Worm (Caenorhabditis elegans) whole organism, L4/young adult: ENCODE results near the gene sek-6.

Source experiments
- W03F9.2 ChIP-seq: fragments of 150-350 bp; optimal IDR thresholded peaks from 2 replicates; lab custom pipeline; 2014; ENCODE audit warnings: missing biosample characterization, missing genetic modification characterization
- dao-5 ChIP-seq: sonication (generic microtip); optimal IDR thresholded peaks from 2 replicates; lab custom pipeline; 2016; ENCODE audit warnings: missing genotype, missing genetic modification characterization, moderate library complexity, missing compliant biosample characterization
- him-1 ChIP-seq: sonication (generic microtip); optimal IDR thresholded peaks from 2 replicates; lab custom pipeline; 2016; ENCODE audit warnings: missing genotype, missing genetic modification reagents, missing genetic modification characterization, missing compliant biosample characterization

The sek-6 gene

ce11 chrX:10022016-10022415 lies 8.9 kb upstream of the sek-6 start, which contains the start of gene F42G10.1:
TSS of gene F42G10.1 (minus strand) at chrX:10022166.
- no peak for TF ChIP-seq him-1
- no peak for TF ChIP-seq W03F9.2 (tag; lab: Kevin White, UChicago)
- no peak for TF ChIP-seq dao-5

ce11 chrX:10026347-10026746 lies 4.6 kb upstream of the sek-6 start:
- peak; percentile 12 for TF ChIP-seq W03F9.2 (tag; lab: Kevin White, UChicago)
- no peak for TF ChIP-seq dao-5

ce11 chrX:10027556-10027955 lies 3.4 kb upstream of the sek-6 start, which contains the start of gene mkk-4:
TSS of gene mkk-4 (plus strand) at chrX:10027856.
- TF ChIP-seq W03F9.2 (tag; lab: Kevin White, UChicago) (no peak), him-1 (no peak), dao-5 (no peak)

- no peak for TF ChIP-seq him-1
- no peak for TF ChIP-seq dao-5
- TF ChIP-seq W03F9.2 (tag; lab: Kevin White, UChicago): no peak
Observed at ce11 chrX:10044473-10044872, 13.5 kb downstream of the sek-6 start.

- no peak for TF ChIP-seq him-1
- no peak for TF ChIP-seq W03F9.2 (tag; lab: Kevin White, UChicago)
- no peak for TF ChIP-seq dao-5
Observed at ce11 chrX:10047325-10047724, 16.4 kb downstream of the sek-6 start, which contains the start of gene ZC374.2. TSS of gene ZC374.2 (minus strand) at chrX:10047425.

ce11 chrX:10049160-10049559 lies 18.2 kb downstream of the sek-6 start, which contains the start of gene gnrr-3:
TSS of gene gnrr-3 (plus strand) at chrX:10049460.
- no peak for TF ChIP-seq dao-5
- no peak for TF ChIP-seq W03F9.2 (tag; lab: Kevin White, UChicago)
- TF ChIP-seq him-1: no peak

ce11 chrX:10051625-10052024 lies 20.7 kb downstream of the sek-6 start:
- TF ChIP-seq him-1 (no peak), W03F9.2 (tag; lab: Kevin White, UChicago) (no peak), dao-5 (no peak)

ce11 chrX:10053742-10054409 lies 22.9 kb downstream of the sek-6 start, which contains the start of gene cbs-1:
TSS of gene cbs-1 (plus strand) at chrX:10054275.
- TF ChIP-seq him-1: no peak

ce11 chrX:10054410-10054800 lies 23.5 kb downstream of the sek-6 start:
- TF ChIP-seq him-1: no peak
- no peak for TF ChIP-seq W03F9.2 (tag; lab: Kevin White, UChicago)
- no peak for TF ChIP-seq dao-5

ce11 chrX:10058332-10058731 lies 27.4 kb downstream of the sek-6 start, which contains the start of gene ZC373.2:
TSS of gene ZC373.2 (minus strand) at chrX:10058432.
- TF ChIP-seq W03F9.2 (tag; lab: Kevin White, UChicago) (no peak), him-1 (no peak), dao-5 (no peak)

ce11 chrX:10060475-10061011 lies 29.6 kb downstream of the sek-6 start, which contains the start of gene ZC373.3:
TSS of gene ZC373.3 (plus strand) at chrX:10060525.
- TF ChIP-seq dao-5 (no peak), him-1 (no peak), W03F9.2 (tag; lab: Kevin White, UChicago) (no peak)

- TF ChIP-seq dao-5: no peak
Observed at ce11 chrX:10068468-10068867, 37.5 kb downstream of the sek-6 start.

ce11 chrX:10069692-10070091 lies 38.7 kb downstream of the sek-6 start, which contains the start of gene mlck-1:
TSS of gene mlck-1 (minus strand) at chrX:10069792.
- TF ChIP-seq dao-5 (no peak), him-1 (no peak), W03F9.2 (tag; lab: Kevin White, UChicago) (no peak)

- no peak for TF ChIP-seq W03F9.2 (tag; lab: Kevin White, UChicago)
- no peak for TF ChIP-seq him-1
- no peak for TF ChIP-seq dao-5
Observed at ce11 chrX:10074233-10074632, 43.3 kb downstream of the sek-6 start, which contains the start of gene ZC373.5. TSS of gene ZC373.5 (minus strand) at chrX:10074391.

ce11 chrX:10074988-10075387 lies 44.0 kb downstream of the sek-6 start, which contains the start of gene dao-4:
TSS of gene dao-4 (plus strand) at chrX:10075288.
- TF ChIP-seq W03F9.2 (tag; lab: Kevin White, UChicago) (no peak), him-1 (no peak), dao-5 (no peak)
